Worm (Caenorhabditis elegans) whole organism, L4 larva: Measurements from ENCODE around the gene ubc-21.

Experiments used
- ama-1 ChIP-seq: fragments of 150-350 bp; optimal IDR thresholded peaks from 2 replicates; lab custom pipeline; 2014; ENCODE audit warnings: inconsistent platforms, mixed read lengths
- daf-16 ChIP-seq, 3 experiments: sonication (generic microtip); optimal IDR thresholded peaks; 2 replicates each; lab custom pipeline; 2016 to 2017; ENCODE audit warnings: missing genetic modification characterization in 3 of 3, missing genetic modification reagents in 3 of 3, mild to moderate bottlenecking in 2 of 3, missing compliant biosample characterization in 2 of 3, missing biosample characterization in 1 of 3, moderate library complexity in 1 of 3
- dpl-1 ChIP-seq: fragments of 150-350 bp; optimal IDR thresholded peaks from 2 replicates; lab custom pipeline; 2014; ENCODE audit warnings: missing biosample characterization, missing genetic modification reagents, missing genetic modification characterization
- lin-13 ChIP-seq: fragments of 150-350 bp; optimal IDR thresholded peaks from 2 replicates; lab custom pipeline; 2014; ENCODE audit warnings: missing biosample characterization, missing genetic modification reagents, missing genetic modification characterization
- lir-3 ChIP-seq: sonication (generic microtip); optimal IDR thresholded peaks from 2 replicates; lab custom pipeline; 2016; ENCODE audit warnings: mild to moderate bottlenecking, missing genetic modification characterization, missing compliant biosample characterization
- mdl-1 ChIP-seq, 2 experiments: fragments of 150-350 bp in 1 of 2; sonication (generic microtip) in 1 of 2; optimal IDR thresholded peaks; 2 replicates each; lab custom pipeline; 2014 to 2017; ENCODE audit warnings: missing biosample characterization in 2 of 2, missing genetic modification characterization in 2 of 2
- nhr-10 ChIP-seq: fragments of 150-350 bp; optimal IDR thresholded peaks from 2 replicates; lab custom pipeline; 2014; ENCODE audit warnings: missing biosample characterization, missing genetic modification characterization
- nhr-11 ChIP-seq: fragments of 150-350 bp; optimal IDR thresholded peaks from 2 replicates; lab custom pipeline; 2014; ENCODE audit warnings: missing biosample characterization, missing genetic modification characterization
- nhr-42 ChIP-seq: fragments of 200-800 bp; sonication (Bioruptor generic); IDR thresholded peaks from 2 replicates; pipeline ENCODE4 v1.3.6; 2022; ENCODE audit warnings: missing genetic modification characterization, missing compliant biosample characterization
- nhr-77 ChIP-seq: fragments of 150-350 bp; optimal IDR thresholded peaks from 2 replicates; lab custom pipeline; 2014; ENCODE audit warnings: missing biosample characterization, missing genetic modification characterization
- snpc-4 ChIP-seq: fragments of 150-350 bp; optimal IDR thresholded peaks from 2 replicates; lab custom pipeline; 2014; ENCODE audit warnings: missing biosample characterization, missing genetic modification characterization
- zip-11 ChIP-seq: fragments of 200-800 bp; sonication (Bioruptor generic); IDR thresholded peaks from 2 replicates; pipeline ENCODE4 v1.3.6; 2022; ENCODE audit warnings: missing genetic modification characterization, missing compliant biosample characterization

ce11 chrX:8892808-8893207, 23.4 kb downstream of the ubc-21 start, which contains the start of gene C13E3.1:
- no peak for TF ChIP-seq nhr-77 (tag; lab: Kevin White, UChicago)
- TF ChIP-seq nhr-11 (tag; lab: Kevin White, UChicago) = no peak
- no peak for TF ChIP-seq ama-1
- no peak for TF ChIP-seq nhr-42 (GFP tag; lab: Robert Waterston, UW)
- TF ChIP-seq mdl-1 (tag; optimal IDR thresholded peaks at IDR 0.05; lab: Kevin White, UChicago) = no peak
- no peak for TF ChIP-seq daf-16 (GFP tag; optimal IDR thresholded peaks at IDR 0.05; lab: Kevin White, UChicago)
- TF ChIP-seq daf-16 (tag; optimal IDR thresholded peaks at IDR 0.05; lab: Kevin White, UChicago) = no peak
- TF ChIP-seq dpl-1 (GFP tag; lab: Kevin White, UChicago) = no peak
- TF ChIP-seq nhr-10 = no peak
- TF ChIP-seq snpc-4 (tag; lab: Kevin White, UChicago) = no peak
- no peak for TF ChIP-seq zip-11 (GFP tag; lab: Robert Waterston, UW)
- TF ChIP-seq lin-13 = no peak
- no peak for TF ChIP-seq lir-3 (tag; lab: Kevin White, UChicago)
